Worm (Caenorhabditis elegans): ENCODE measurements around the gene C12D12.3.

C12D12.3 gene

DNA sequence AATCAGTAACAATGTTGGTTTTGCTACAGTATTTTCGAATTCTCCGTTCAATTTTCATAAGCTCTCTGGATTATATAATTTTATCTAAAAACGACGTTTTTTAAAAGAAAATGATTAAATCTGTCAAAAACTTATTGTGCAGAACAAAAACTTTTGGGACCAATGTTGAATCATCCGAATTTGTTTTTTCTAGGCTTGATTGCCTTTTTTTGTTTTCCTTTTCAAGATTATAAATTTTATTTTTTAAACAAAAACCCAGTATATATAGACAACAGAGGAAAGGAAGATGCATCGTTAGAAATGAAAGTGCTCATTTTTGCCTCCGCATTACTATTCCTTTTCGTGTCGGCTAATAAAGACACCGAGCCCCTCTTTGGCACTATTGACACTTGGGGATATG, 44.6 kb upstream of the C12D12.3 start, which contains the start of gene ZK813.7:
Gene ZK813.7 (plus strand): TSS at position 301 of the 400 bp plus-strand sequence.
- no peak for TF ChIP-seq egl-27 (tag; optimal IDR thresholded peaks at IDR 0.05)
- TF ChIP-seq ama-1 (optimal IDR thresholded peaks at IDR 0.05): no peak
- no peak for TF ChIP-seq fos-1 (tag; optimal IDR thresholded peaks at IDR 0.05)
- no peak for TF ChIP-seq mml-1 (tag; optimal IDR thresholded peaks at IDR 0.05)
- TF ChIP-seq daf-12 (tag; optimal IDR thresholded peaks at IDR 0.05): no peak
- no peak for TF ChIP-seq nhr-23 (tag; optimal IDR thresholded peaks at IDR 0.05)
- TF ChIP-seq ceh-16 (tag; optimal IDR thresholded peaks at IDR 0.05): no peak
- TF ChIP-seq nhr-76 (tag; optimal IDR thresholded peaks at IDR 0.05): no peak
- no peak for TF ChIP-seq nhr-12 (tag; optimal IDR thresholded peaks at IDR 0.05)
- no peak for TF ChIP-seq nhr-25 (tag; optimal IDR thresholded peaks at IDR 0.05)

DNA sequence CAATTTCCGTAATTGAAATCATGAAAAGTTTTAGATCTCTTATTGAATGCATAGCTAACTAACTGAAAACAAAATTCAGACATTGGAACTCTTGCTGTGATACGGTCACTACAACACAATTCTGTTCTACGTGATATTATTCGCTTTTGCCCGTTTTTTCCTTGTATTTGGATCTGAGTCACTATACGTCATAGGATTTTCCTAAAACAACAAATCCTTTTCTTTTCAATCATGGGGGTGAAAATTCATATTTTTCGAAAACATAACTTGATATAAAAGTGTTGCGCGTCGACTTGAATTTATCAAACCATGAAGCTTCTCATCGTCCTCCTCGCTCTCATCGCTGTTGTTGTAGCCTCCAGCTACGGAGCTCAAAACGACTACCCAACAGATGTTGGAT, 43.1 kb upstream of the C12D12.3 start, which contains the start of gene ZK813.1:
Gene ZK813.1 (plus strand): TSS at position 301 of the 400 bp plus-strand sequence.
- TF ChIP-seq ama-1 (optimal IDR thresholded peaks at IDR 0.05) (no peak), pqm-1 (tag; optimal IDR thresholded peaks at IDR 0.05) (no peak), jun-1 (tag; optimal IDR thresholded peaks at IDR 0.05) (no peak)

DNA sequence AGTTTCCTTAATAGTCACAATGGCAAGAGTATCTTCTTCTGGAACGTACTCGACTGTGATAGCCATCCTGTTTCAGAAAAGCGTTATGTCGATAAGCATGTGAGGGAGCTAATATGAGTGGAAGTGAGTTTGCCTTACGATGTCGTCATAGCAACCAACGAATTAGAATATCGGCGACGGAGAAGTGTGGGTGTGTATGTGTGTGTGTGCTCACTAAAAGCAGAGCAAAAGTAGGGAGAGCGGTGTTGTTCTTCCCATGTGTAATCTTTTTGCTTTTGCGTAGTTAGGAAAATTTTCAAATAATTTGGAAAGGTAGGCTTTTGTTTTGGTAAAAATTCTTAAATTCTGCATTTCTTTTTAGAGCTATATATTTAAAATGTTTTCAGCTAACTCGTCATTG, 38.0 kb upstream of the C12D12.3 start, which contains the start of gene ZK813.5:
Gene ZK813.5 (minus strand): TSS at position 101 of the 400 bp plus-strand sequence.
- TF ChIP-seq snpc-4 (tag; optimal IDR thresholded peaks at IDR 0.05): no peak
- no peak for TF ChIP-seq mml-1 (tag; optimal IDR thresholded peaks at IDR 0.05)
- no peak for TF ChIP-seq lin-15B (tag; optimal IDR thresholded peaks at IDR 0.05)
- no peak for TF ChIP-seq fos-1 (tag; optimal IDR thresholded peaks at IDR 0.05)
- no peak for TF ChIP-seq fkh-2 (tag; optimal IDR thresholded peaks at IDR 0.05)
- no peak for TF ChIP-seq zag-1 (tag; optimal IDR thresholded peaks at IDR 0.05)
- TF ChIP-seq eor-1 (tag; optimal IDR thresholded peaks at IDR 0.05): no peak
- no peak for TF ChIP-seq ceh-9 (tag; optimal IDR thresholded peaks at IDR 0.05)
- no peak for TF ChIP-seq nhr-28 (tag; optimal IDR thresholded peaks at IDR 0.05)
- no peak for TF ChIP-seq unc-62 (GFP tag; optimal IDR thresholded peaks at IDR 0.05)
- TF ChIP-seq egl-5 (tag; optimal IDR thresholded peaks at IDR 0.05): no peak
- TF ChIP-seq nhr-237 (tag; optimal IDR thresholded peaks at IDR 0.05): no peak
- no peak for TF ChIP-seq nhr-12 (tag; optimal IDR thresholded peaks at IDR 0.05)
- no peak for TF ChIP-seq nhr-11 (tag; optimal IDR thresholded peaks at IDR 0.05)

DNA sequence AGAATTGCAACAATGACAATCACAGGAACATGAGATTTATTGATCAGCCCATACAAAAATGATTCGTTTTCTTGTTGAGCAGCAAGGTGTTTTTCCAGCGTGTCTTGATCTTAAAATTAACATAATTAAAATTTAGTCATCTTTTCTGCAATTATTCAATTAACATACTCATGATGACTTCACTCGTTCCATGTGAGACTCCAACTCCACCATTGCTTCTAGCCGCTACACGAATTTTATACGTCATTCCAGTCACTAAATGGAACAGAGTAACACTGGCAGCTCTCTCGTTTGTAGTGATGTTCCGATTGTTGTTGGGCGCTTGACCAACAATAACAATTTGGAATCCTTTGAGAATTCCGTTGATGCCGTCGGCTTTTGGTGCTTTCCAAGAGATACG, 35.2 kb upstream of the C12D12.3 start:
- TF ChIP-seq sea-2 (GFP tag; optimal IDR thresholded peaks at IDR 0.05) (no peak), R02D3.7 (tag; optimal IDR thresholded peaks at IDR 0.05) (no peak), nhr-43 (tag; optimal IDR thresholded peaks at IDR 0.05; ENCODE audit: poor library complexity, severe bottlenecking) (no peak), nhr-11 (tag; optimal IDR thresholded peaks at IDR 0.05) (no peak), lsy-12 (tag; optimal IDR thresholded peaks at IDR 0.05) (no peak), hmg-11 (tag; optimal IDR thresholded peaks at IDR 0.05) (no peak), lin-39 (tag; optimal IDR thresholded peaks at IDR 0.05) (no peak), mdl-1 (tag; optimal IDR thresholded peaks at IDR 0.05) (no peak), ceh-9 (tag; optimal IDR thresholded peaks at IDR 0.05) (no peak), nhr-23 (tag; optimal IDR thresholded peaks at IDR 0.05) (no peak), nhr-76 (tag; optimal IDR thresholded peaks at IDR 0.05) (no peak), ceh-16 (tag; optimal IDR thresholded peaks at IDR 0.05) (no peak), tbx-2 (tag; optimal IDR thresholded peaks at IDR 0.05) (no peak), eor-1 (tag; optimal IDR thresholded peaks at IDR 0.05) (no peak), unc-62 (GFP tag; optimal IDR thresholded peaks at IDR 0.05) (no peak), fkh-2 (tag; optimal IDR thresholded peaks at IDR 0.05) (no peak)

DNA sequence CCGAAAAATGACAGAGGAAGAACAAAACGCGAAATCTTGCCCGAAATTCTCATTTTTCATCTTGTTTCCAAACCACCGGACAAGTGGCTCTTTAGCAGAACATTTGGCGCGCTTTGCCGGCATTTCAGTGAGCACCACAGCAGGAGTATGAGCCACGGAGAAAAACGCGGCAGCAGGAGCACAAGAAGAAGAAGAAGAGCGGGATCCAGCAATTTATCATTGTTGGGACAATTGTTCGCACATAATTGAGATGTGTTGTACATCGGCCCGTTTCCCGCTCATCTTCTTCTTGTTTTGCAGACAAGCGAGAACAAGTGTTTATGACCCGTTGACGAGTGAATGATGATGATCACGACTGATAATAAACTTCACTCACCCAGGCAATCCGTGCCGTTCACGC, 33.5 kb upstream of the C12D12.3 start:
- no peak for TF ChIP-seq daf-12 (tag; optimal IDR thresholded peaks at IDR 0.05)
- TF ChIP-seq ceh-16 (tag; optimal IDR thresholded peaks at IDR 0.05): no peak
- no peak for TF ChIP-seq elt-2 (tag; optimal IDR thresholded peaks at IDR 0.05)
- TF ChIP-seq nhr-237 (tag; optimal IDR thresholded peaks at IDR 0.05): no peak
- no peak for TF ChIP-seq mdl-1 (tag; optimal IDR thresholded peaks at IDR 0.05)
- no peak for TF ChIP-seq fos-1 (tag; optimal IDR thresholded peaks at IDR 0.05)
- TF ChIP-seq elt-1 (tag; optimal IDR thresholded peaks at IDR 0.05): no peak
- TF ChIP-seq snpc-4 (tag; optimal IDR thresholded peaks at IDR 0.05): no peak
- TF ChIP-seq ztf-4 (tag; optimal IDR thresholded peaks at IDR 0.05): no peak
- no peak for TF ChIP-seq ceh-9 (tag; optimal IDR thresholded peaks at IDR 0.05)
- no peak for TF ChIP-seq nhr-23 (tag; optimal IDR thresholded peaks at IDR 0.05)
- no peak for TF ChIP-seq nhr-67 (tag; optimal IDR thresholded peaks at IDR 0.05)
- TF ChIP-seq ztf-11 (tag; optimal IDR thresholded peaks at IDR 0.05): no peak
- peak; percentile 43 for TF ChIP-seq unc-62 (GFP tag; optimal IDR thresholded peaks at IDR 0.05)
- no peak for TF ChIP-seq sea-2 (GFP tag; optimal IDR thresholded peaks at IDR 0.05)
- no peak for TF ChIP-seq ceh-28 (tag; optimal IDR thresholded peaks at IDR 0.05)
- peak; percentile 93 for TF ChIP-seq lin-39 (tag; optimal IDR thresholded peaks at IDR 0.05)
- no peak for TF ChIP-seq nhr-11 (tag; optimal IDR thresholded peaks at IDR 0.05)
- TF ChIP-seq pqm-1 (tag; optimal IDR thresholded peaks at IDR 0.05): no peak
- no peak for TF ChIP-seq aly-2 (tag; optimal IDR thresholded peaks at IDR 0.05)
- no peak for TF ChIP-seq nhr-76 (tag; optimal IDR thresholded peaks at IDR 0.05)
- TF ChIP-seq nfya-1 (tag; optimal IDR thresholded peaks at IDR 0.05; ENCODE audit: insufficient read depth): peak; percentile 50
- no peak for TF ChIP-seq nhr-25 (tag; optimal IDR thresholded peaks at IDR 0.05)
- TF ChIP-seq R02D3.7 (tag; optimal IDR thresholded peaks at IDR 0.05): no peak
- TF ChIP-seq nhr-28 (tag; optimal IDR thresholded peaks at IDR 0.05): no peak
- no peak for TF ChIP-seq ceh-82 (tag; optimal IDR thresholded peaks at IDR 0.05)
- TF ChIP-seq nhr-43 (tag; optimal IDR thresholded peaks at IDR 0.05; ENCODE audit: poor library complexity, severe bottlenecking): no peak
- no peak for TF ChIP-seq unc-39 (tag; optimal IDR thresholded peaks at IDR 0.05)
- no peak for TF ChIP-seq fkh-10 (GFP tag; optimal IDR thresholded peaks at IDR 0.05)
- TF ChIP-seq egl-27 (tag; optimal IDR thresholded peaks at IDR 0.05): no peak
- no peak for TF ChIP-seq ZK546.5 (tag; optimal IDR thresholded peaks at IDR 0.05)

Measured in whole organism, L3 larva.